Fruit fly (Drosophila melanogaster): ENCODE measurements around the gene CG34288.

CG34288 gene

DNA sequence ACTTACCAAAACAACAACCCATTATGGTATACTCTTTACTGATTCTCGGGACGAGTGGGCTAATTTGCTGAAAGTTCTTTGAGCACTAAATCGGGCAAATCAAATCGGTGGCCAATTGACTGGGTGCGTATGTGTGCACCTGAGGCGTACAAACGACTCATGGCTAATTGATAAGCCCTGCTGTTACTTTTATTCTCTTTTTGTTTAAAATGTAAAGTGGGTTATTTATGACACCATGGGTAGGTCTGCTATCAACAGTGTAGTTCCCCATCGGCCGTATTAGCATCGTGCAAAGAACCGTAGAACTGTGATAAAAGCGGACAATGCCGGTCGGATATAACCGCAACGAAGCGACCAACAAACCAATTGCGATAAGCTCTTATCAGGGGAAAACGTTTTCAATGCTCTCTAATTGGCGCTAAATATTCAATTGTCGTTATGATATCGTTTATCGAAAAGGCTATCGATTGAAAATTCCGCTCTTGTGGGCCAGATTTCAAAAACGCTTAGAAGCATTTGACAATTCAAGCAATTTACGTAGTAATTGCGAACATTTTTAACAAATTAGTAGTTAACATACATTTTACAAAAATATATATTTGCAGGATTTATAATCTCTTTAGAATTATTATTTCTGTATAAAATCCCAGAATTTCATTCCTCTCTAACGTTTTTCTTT is at the start of gene CG34288:
TSS of gene CG34288 (minus strand) at position 69 of the 679 bp plus-strand sequence.
- TF ChIP-seq dsx (GFP tag; optimal IDR thresholded peaks at IDR 0.05; ENCODE audit: poor library complexity, severe bottlenecking) (no peak), Blimp-1 (GFP tag; optimal IDR thresholded peaks at IDR 0.05) (peak; percentile 2), esn (GFP tag; optimal IDR thresholded peaks at IDR 0.05) (peak; percentile 35), Eip93F (GFP tag; optimal IDR thresholded peaks at IDR 0.05) (peak; percentile 21), CG8632 (GFP tag; optimal IDR thresholded peaks at IDR 0.05) (no peak), CG31627 (GFP tag; optimal IDR thresholded peaks at IDR 0.05) (peak; percentile 19), lz (GFP tag; optimal IDR thresholded peaks at IDR 0.05) (peak; percentile 32), CG15336 (GFP tag; IDR thresholded peaks at IDR 0.05) (peak; percentile 75), acj6 (GFP tag; optimal IDR thresholded peaks at IDR 0.05) (peak; percentile 31)

- TF ChIP-seq CG8319 (GFP tag; optimal IDR thresholded peaks at IDR 0.05) (peak; percentile 55), Ets96B (tag; optimal IDR thresholded peaks at IDR 0.05) (peak; percentile 17), Ets21C (GFP tag; optimal IDR thresholded peaks at IDR 0.05) (no peak), CG1621 (tag; optimal IDR thresholded peaks at IDR 0.05) (no peak), Hr4 (GFP tag; optimal IDR thresholded peaks at IDR 0.05) (peak; percentile 18), CG6792 (GFP tag; optimal IDR thresholded peaks at IDR 0.05) (peak; percentile 21), Eip78C (GFP tag) (peak; percentile 68), CG6276 (GFP tag; optimal IDR thresholded peaks at IDR 0.05) (peak; percentile 74), CG7368 (GFP tag; optimal IDR thresholded peaks at IDR 0.05) (peak; percentile 1), cyc (GFP tag; optimal IDR thresholded peaks at IDR 0.05) (peak; percentile 39), eg (GFP tag; IDR thresholded peaks at IDR 0.05) (0 out of 3 replicates have a peak, but pooled peaks have one; percentile 26), topi (GFP tag; optimal IDR thresholded peaks at IDR 0.05) (peak; percentile 20), CG10631 (GFP tag; optimal IDR thresholded peaks at IDR 0.05) (peak; percentile 2), svp (GFP tag) (no peak), Eip75B (GFP tag; optimal IDR thresholded peaks at IDR 0.05) (peak; percentile 12), CG16779 (tag; optimal IDR thresholded peaks at IDR 0.05) (peak; percentile 24)
Observed at dm6 chr3R:22494523-22495309, 47.7 kb upstream of the CG34288 start.

dm6 chr3R:22492767-22493166 is 45.7 kb upstream of the CG34288 start, which contains the start of gene tHMG2:
Gene tHMG2, plus strand, starts transcription at chr3R:22492953.
- no peak for TF ChIP-seq CG8319 (GFP tag; optimal IDR thresholded peaks at IDR 0.05)
- no peak for TF ChIP-seq CG11294 (GFP tag; IDR thresholded peaks at IDR 0.05)
- TF ChIP-seq svp (GFP tag), result no peak
- no peak for TF ChIP-seq CG8632 (GFP tag; optimal IDR thresholded peaks at IDR 0.05)
- no peak for TF ChIP-seq Blimp-1 (GFP tag; optimal IDR thresholded peaks at IDR 0.05)
- TF ChIP-seq CG7368 (GFP tag; optimal IDR thresholded peaks at IDR 0.05), result no peak
- TF ChIP-seq CG8119 (GFP tag; IDR thresholded peaks at IDR 0.05), result no peak
- TF ChIP-seq Hr38 (GFP tag; optimal IDR thresholded peaks at IDR 0.05), result no peak
- TF ChIP-seq salr (GFP tag; optimal IDR thresholded peaks at IDR 0.05), result no peak
- TF ChIP-seq CG6163 (GFP tag; IDR thresholded peaks at IDR 0.05), result no peak
- TF ChIP-seq cyc (GFP tag; optimal IDR thresholded peaks at IDR 0.05), result no peak
- TF ChIP-seq OdsH (GFP tag; optimal IDR thresholded peaks at IDR 0.05), result no peak
- no peak for TF ChIP-seq esn (GFP tag; optimal IDR thresholded peaks at IDR 0.05)
- TF ChIP-seq fkh (GFP tag; optimal IDR thresholded peaks at IDR 0.05), result no peak
- TF ChIP-seq Ets96B (tag; optimal IDR thresholded peaks at IDR 0.05), result no peak
- TF ChIP-seq CG6276 (GFP tag; optimal IDR thresholded peaks at IDR 0.05), result no peak
- TF ChIP-seq CG6792 (GFP tag; optimal IDR thresholded peaks at IDR 0.05), result no peak
- TF ChIP-seq lz (GFP tag; optimal IDR thresholded peaks at IDR 0.05), result no peak
- no peak for TF ChIP-seq CG16779 (tag; optimal IDR thresholded peaks at IDR 0.05)

All from whole organism, prepupa.